Worm (Caenorhabditis elegans): ENCODE data around the gene zipt-2.3.

Gene zipt-2.3

DNA sequence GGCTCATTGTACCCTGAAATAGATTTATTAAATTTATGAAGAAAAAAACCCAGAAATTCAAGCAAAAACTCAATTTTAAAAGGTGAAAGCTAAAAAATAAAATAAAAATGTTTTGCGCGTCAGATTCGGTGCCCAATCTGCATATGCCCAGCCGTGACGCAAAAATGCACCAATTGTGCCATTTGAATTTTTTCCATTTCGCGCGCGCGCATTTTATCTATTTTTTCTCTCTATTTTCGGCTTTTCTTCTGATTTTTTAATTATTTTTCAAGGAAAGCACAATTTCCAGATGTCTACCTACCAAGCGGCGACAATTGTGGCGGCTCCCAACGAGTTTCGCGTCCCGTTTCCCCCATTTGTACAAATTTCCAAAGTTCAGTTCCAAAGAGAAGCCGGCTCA, 10.1 kb upstream of the zipt-2.3 start, which contains the start of the genes Y54G9A.7 and bub-3:
TSS of gene Y54G9A.7 (minus strand) at position 7 of the 400 bp plus-strand sequence.
TSS of gene bub-3 (plus strand) at position 270 of the 400 bp plus-strand sequence.
- TF ChIP-seq nfya-1 (tag; optimal IDR thresholded peaks at IDR 0.05; ENCODE audit: insufficient read depth) (peak; percentile 36), ceh-82 (tag; optimal IDR thresholded peaks at IDR 0.05) (no peak), pha-4 (tag; optimal IDR thresholded peaks at IDR 0.05) (peak; percentile 42), unc-62 (GFP tag; optimal IDR thresholded peaks at IDR 0.05) (no peak), hmg-11 (tag; optimal IDR thresholded peaks at IDR 0.05) (peak; percentile 65), lin-15B (tag; optimal IDR thresholded peaks at IDR 0.05) (peak; percentile 33), nhr-25 (tag; optimal IDR thresholded peaks at IDR 0.05) (no peak)

DNA sequence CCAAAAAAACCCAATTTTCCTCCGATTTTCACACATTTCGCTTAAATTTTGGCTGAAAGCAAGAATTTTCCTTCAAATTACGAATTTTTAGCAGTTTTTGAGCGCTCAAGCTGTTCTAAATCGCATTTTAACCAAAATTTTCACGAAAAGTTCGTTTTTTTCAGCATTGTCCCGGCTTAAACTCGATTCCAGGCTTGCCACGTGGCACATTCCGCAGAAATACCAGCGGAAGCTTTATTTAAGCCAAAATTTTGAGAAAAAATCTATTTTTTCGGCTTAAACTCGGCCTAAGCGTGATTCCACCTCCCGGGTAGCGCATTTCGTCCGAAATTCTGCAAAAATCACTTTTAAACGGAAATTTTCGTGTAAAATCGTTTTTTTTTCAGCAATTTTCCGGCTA, 8.1 kb upstream of the zipt-2.3 start:
- TF ChIP-seq mdl-1 (tag; optimal IDR thresholded peaks at IDR 0.05) (no peak), nfya-1 (tag; optimal IDR thresholded peaks at IDR 0.05; ENCODE audit: insufficient read depth) (no peak), eor-1 (tag; optimal IDR thresholded peaks at IDR 0.05) (no peak), ztf-11 (tag; optimal IDR thresholded peaks at IDR 0.05) (no peak), egl-27 (tag; optimal IDR thresholded peaks at IDR 0.05) (no peak), elt-3 (tag; optimal IDR thresholded peaks at IDR 0.05) (no peak), mml-1 (tag; optimal IDR thresholded peaks at IDR 0.05) (no peak), zag-1 (tag; optimal IDR thresholded peaks at IDR 0.05) (no peak), nhr-76 (tag; optimal IDR thresholded peaks at IDR 0.05) (no peak), tbx-2 (tag; optimal IDR thresholded peaks at IDR 0.05) (no peak), ceh-28 (tag; optimal IDR thresholded peaks at IDR 0.05) (no peak), jun-1 (tag; optimal IDR thresholded peaks at IDR 0.05) (no peak), daf-12 (tag; optimal IDR thresholded peaks at IDR 0.05) (no peak), ama-1 (optimal IDR thresholded peaks at IDR 0.05) (no peak), fos-1 (tag; optimal IDR thresholded peaks at IDR 0.05) (no peak), unc-62 (GFP tag; optimal IDR thresholded peaks at IDR 0.05) (no peak)

DNA sequence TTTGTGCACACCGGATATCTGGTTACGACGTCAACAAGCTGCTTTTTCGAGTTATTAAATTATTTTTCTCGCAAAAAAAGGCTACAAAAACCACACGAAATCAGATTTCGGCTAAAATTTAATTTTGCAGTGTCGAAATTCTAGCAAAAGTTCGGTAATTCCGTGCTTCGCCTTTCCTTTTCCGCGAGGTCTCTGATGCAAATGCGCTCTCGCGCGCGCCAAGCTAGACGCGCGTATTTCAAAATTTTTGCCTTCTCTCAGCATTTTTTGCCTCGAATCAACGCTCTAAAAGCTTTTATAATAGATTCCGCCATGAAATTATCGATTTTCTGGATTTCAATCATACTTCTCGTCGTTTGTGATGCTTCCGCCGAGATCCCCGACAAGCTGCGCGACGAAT, 7.1 kb upstream of the zipt-2.3 start, which contains the start of gene Y54G9A.5:
TSS of gene Y54G9A.5 (plus strand) at position 245 of the 400 bp plus-strand sequence.
- TF ChIP-seq zag-1 (tag; optimal IDR thresholded peaks at IDR 0.05), result no peak
- no peak for TF ChIP-seq ztf-11 (tag; optimal IDR thresholded peaks at IDR 0.05)
- TF ChIP-seq nhr-12 (tag; optimal IDR thresholded peaks at IDR 0.05), result no peak
- no peak for TF ChIP-seq ztf-4 (tag; optimal IDR thresholded peaks at IDR 0.05)
- TF ChIP-seq egl-5 (tag; optimal IDR thresholded peaks at IDR 0.05), result no peak
- TF ChIP-seq daf-12 (tag; optimal IDR thresholded peaks at IDR 0.05), result no peak
- TF ChIP-seq skn-1 (tag; optimal IDR thresholded peaks at IDR 0.05), result no peak
- no peak for TF ChIP-seq elt-1 (tag; optimal IDR thresholded peaks at IDR 0.05)
- no peak for TF ChIP-seq aly-2 (tag; optimal IDR thresholded peaks at IDR 0.05)

DNA sequence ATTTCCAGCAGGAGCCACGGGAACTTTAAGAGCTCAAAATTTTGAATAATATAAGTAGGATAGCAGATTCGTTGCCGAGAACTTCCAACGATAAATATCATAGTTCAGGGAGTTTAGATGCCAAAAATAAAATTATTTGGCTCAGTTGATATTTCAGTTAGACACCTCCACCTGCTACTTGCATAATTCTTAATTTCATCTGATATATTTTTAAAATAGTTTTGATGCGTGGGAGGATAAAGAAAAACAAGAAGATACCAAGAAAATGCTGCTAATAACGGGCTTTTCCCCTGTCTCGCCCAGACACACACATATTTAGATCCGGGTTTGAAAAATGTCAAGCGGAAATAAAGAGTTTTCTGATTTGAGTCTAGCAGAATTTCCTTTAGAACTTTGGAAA, 5.5 kb upstream of the zipt-2.3 start, which contains the start of gene sre-46:
TSS of gene sre-46 (minus strand) at position 101 of the 400 bp plus-strand sequence.
- TF ChIP-seq nfya-1 (tag; optimal IDR thresholded peaks at IDR 0.05; ENCODE audit: insufficient read depth), result no peak
- no peak for TF ChIP-seq nhr-237 (tag; optimal IDR thresholded peaks at IDR 0.05)
- TF ChIP-seq jun-1 (tag; optimal IDR thresholded peaks at IDR 0.05), result no peak
- no peak for TF ChIP-seq lin-15B (tag; optimal IDR thresholded peaks at IDR 0.05)
- no peak for TF ChIP-seq ceh-28 (tag; optimal IDR thresholded peaks at IDR 0.05)
- TF ChIP-seq ztf-4 (tag; optimal IDR thresholded peaks at IDR 0.05), result no peak
- no peak for TF ChIP-seq skn-1 (tag; optimal IDR thresholded peaks at IDR 0.05)
- TF ChIP-seq ztf-11 (tag; optimal IDR thresholded peaks at IDR 0.05), result no peak
- no peak for TF ChIP-seq egl-5 (tag; optimal IDR thresholded peaks at IDR 0.05)

DNA sequence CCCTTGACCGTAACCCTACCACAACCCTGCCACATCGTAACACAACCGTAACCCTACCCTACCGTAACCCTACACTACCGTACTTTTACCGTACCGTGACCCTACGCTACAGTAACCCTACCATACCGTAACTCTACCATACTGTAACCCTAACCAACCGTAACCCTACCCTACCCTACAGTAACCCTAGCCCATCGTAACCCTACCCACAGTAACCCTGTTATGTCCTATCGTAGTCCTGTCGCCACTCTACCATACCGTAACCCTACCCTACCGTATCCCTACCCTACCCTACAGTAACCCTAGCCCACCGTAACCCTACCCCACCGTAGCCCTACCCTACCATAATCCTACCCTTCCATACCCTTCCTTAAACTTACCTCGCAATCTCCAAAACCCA, 5.0 kb upstream of the zipt-2.3 start:
- TF ChIP-seq egl-5 (tag; optimal IDR thresholded peaks at IDR 0.05) (no peak), ztf-11 (tag; optimal IDR thresholded peaks at IDR 0.05) (no peak), pqm-1 (tag; optimal IDR thresholded peaks at IDR 0.05) (no peak), nhr-12 (tag; optimal IDR thresholded peaks at IDR 0.05) (no peak), tbx-2 (tag; optimal IDR thresholded peaks at IDR 0.05) (no peak), ceh-82 (tag; optimal IDR thresholded peaks at IDR 0.05) (no peak), snpc-4 (tag; optimal IDR thresholded peaks at IDR 0.05) (no peak), aly-2 (tag; optimal IDR thresholded peaks at IDR 0.05) (no peak), nhr-11 (tag; optimal IDR thresholded peaks at IDR 0.05) (no peak)
